Worm (Caenorhabditis elegans): ENCODE results near the gene Y22F5A.11.

DNA sequence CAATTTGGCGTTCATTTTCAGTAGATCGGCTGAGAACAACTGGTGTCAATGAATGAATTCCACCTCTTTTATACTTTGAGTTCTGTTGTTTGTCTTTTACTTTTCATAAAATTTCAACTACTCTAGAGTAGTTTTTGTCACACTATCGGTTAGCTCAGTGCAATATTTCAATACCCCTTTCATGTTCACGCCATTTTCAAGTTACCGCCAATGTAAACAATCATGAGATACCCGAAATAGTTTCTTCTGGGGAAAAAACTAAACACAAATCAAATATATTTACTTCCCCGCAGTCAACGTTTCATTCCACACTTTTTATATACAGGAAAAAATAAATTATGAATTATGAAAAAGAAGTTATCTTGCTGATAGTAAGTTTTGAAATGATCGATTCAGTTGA lies 47.1 kb downstream of the Y22F5A.11 start, which contains the start of gene fipr-4:
- TF ChIP-seq nhr-11 (tag; optimal IDR thresholded peaks at IDR 0.05) (no peak), fkh-10 (GFP tag; optimal IDR thresholded peaks at IDR 0.05) (no peak), ZK546.5 (tag; optimal IDR thresholded peaks at IDR 0.05) (no peak)

Measured in whole organism, L3 larva.